Fruit fly (Drosophila melanogaster): ENCODE measurements around the gene CG34129.

Gene CG34129

dm6 chr3R:26228026-26228635 is 37.1 kb upstream of the CG34129 start (continued):
- TF ChIP-seq CG13287 (GFP tag; IDR thresholded peaks at IDR 0.05; ENCODE audit: partially characterized antibody), result no peak
- no peak for TF ChIP-seq zen (tag; optimal IDR thresholded peaks at IDR 0.05)
- TF ChIP-seq br (optimal IDR thresholded peaks at IDR 0.05), result no peak
- TF ChIP-seq Dbx (GFP tag; IDR thresholded peaks at IDR 0.05), result peak; percentile 92
- peak; percentile 88 for TF ChIP-seq CG1603 (tag; optimal IDR thresholded peaks at IDR 0.05)
- peak; percentile 74 for TF ChIP-seq Max (GFP tag; optimal IDR thresholded peaks at IDR 0.05)
- peak; percentile 73 for TF ChIP-seq CG3838 (GFP tag; optimal IDR thresholded peaks at IDR 0.05)
- TF ChIP-seq CG6813 (GFP tag; optimal IDR thresholded peaks at IDR 0.05), result peak; percentile 91
- peak; percentile 65 for TF ChIP-seq gcm (GFP tag; optimal IDR thresholded peaks at IDR 0.05)
- no peak for TF ChIP-seq lbe (GFP tag; optimal IDR thresholded peaks at IDR 0.05)
- no peak for TF ChIP-seq CG8478 (optimal IDR thresholded peaks at IDR 0.05)
- peak; percentile 83 for TF ChIP-seq CG1024 (GFP tag; IDR thresholded peaks at IDR 0.05)
- peak; percentile 88 for TF ChIP-seq CG1529 (GFP tag; optimal IDR thresholded peaks at IDR 0.05)
- peak; percentile 79 for TF ChIP-seq disco-r (GFP tag; optimal IDR thresholded peaks at IDR 0.05)
- peak; percentile 81 for TF ChIP-seq CG13894 (tag; optimal IDR thresholded peaks at IDR 0.05)
- TF ChIP-seq CG6254 (GFP tag; optimal IDR thresholded peaks at IDR 0.05), result peak; percentile 85
- TF ChIP-seq CG11696 (GFP tag; IDR thresholded peaks at IDR 0.05), result peak; percentile 72
- peak; percentile 7 for TF ChIP-seq Oli (tag; optimal IDR thresholded peaks at IDR 0.05)
- TF ChIP-seq Hr78 (GFP tag; optimal IDR thresholded peaks at IDR 0.05), result peak in 1 of 2 experiments; percentile 61
- TF ChIP-seq CG16779 (GFP tag; IDR thresholded peaks at IDR 0.05), result peak; percentile 90
- peak; percentile 66; the same call in 1 of the 2 replicates for TF ChIP-seq CG17612 (GFP tag; IDR thresholded peaks at IDR 0.05)
- peak; percentile 60; the same call in 1 of the 2 replicates for TF ChIP-seq Ada2b (GFP tag; IDR thresholded peaks at IDR 0.05)
- peak; percentile 30 to 69 for TF ChIP-seq insv (GFP tag; optimal IDR thresholded peaks at IDR 0.05)
- TF ChIP-seq Dad (GFP tag; optimal IDR thresholded peaks at IDR 0.05), result peak; percentile 80
- TF ChIP-seq NFAT (GFP tag; IDR thresholded peaks at IDR 0.05), result peak; percentile 79
- peak; percentile 67 for TF ChIP-seq dm (GFP tag; optimal IDR thresholded peaks at IDR 0.05)
- TF ChIP-seq Sin3A (optimal IDR thresholded peaks at IDR 0.05), result no peak
- TF ChIP-seq MESR4 (GFP tag; optimal IDR thresholded peaks at IDR 0.05), result peak; percentile 20
- peak; percentile 67 for TF ChIP-seq klu (GFP tag; IDR thresholded peaks at IDR 0.05)
- 0 out of 2 replicates have a peak, but pooled peaks have one; percentile 20 for TF ChIP-seq lmd (GFP tag; IDR thresholded peaks at IDR 0.05)
- peak; percentile 74 for TF ChIP-seq CG9609 (GFP tag; optimal IDR thresholded peaks at IDR 0.05)
- peak; percentile 92 for TF ChIP-seq wek (GFP tag; optimal IDR thresholded peaks at IDR 0.05)
- peak; percentile 77 for TF ChIP-seq ken (GFP tag; IDR thresholded peaks at IDR 0.05)
- no peak for TF ChIP-seq CG15479 (GFP tag; optimal IDR thresholded peaks at IDR 0.05)
- TF ChIP-seq Tbp (GFP tag; optimal IDR thresholded peaks at IDR 0.05), result no peak
- peak; percentile 88 for TF ChIP-seq sim (GFP tag; IDR thresholded peaks at IDR 0.05)
- TF ChIP-seq gem (tag; optimal IDR thresholded peaks at IDR 0.05), result peak; percentile 78
- peak; percentile 85 for TF ChIP-seq Fer2 (tag; optimal IDR thresholded peaks at IDR 0.05)
- peak; percentile 3 for TF ChIP-seq CG9797 (GFP tag; optimal IDR thresholded peaks at IDR 0.05)
- TF ChIP-seq so (GFP tag; IDR thresholded peaks at IDR 0.05), result peak; percentile 75; the same call in 2 of the 3 replicates
- TF ChIP-seq CG43689 (GFP tag; IDR thresholded peaks at IDR 0.05), result peak; percentile 76
- TF ChIP-seq hth (optimal IDR thresholded peaks at IDR 0.05), result no peak
- TF ChIP-seq pum (GFP tag; optimal IDR thresholded peaks at IDR 0.05), result peak; percentile 60
- TF ChIP-seq CG10565 (GFP tag; optimal IDR thresholded peaks at IDR 0.05), result peak; percentile 42
- peak; percentile 85 for TF ChIP-seq Antp (GFP tag; optimal IDR thresholded peaks at IDR 0.05)
- TF ChIP-seq wdn (GFP tag; IDR thresholded peaks at IDR 0.05), result peak; percentile 81
- no peak for TF ChIP-seq dan (GFP tag; IDR thresholded peaks at IDR 0.05)
- peak; percentile 91 for TF ChIP-seq CG10209 (GFP tag; optimal IDR thresholded peaks at IDR 0.05)
- TF ChIP-seq tna (GFP tag; IDR thresholded peaks at IDR 0.05; ENCODE audit: partially characterized antibody), result no peak
- TF ChIP-seq ap (GFP tag; IDR thresholded peaks at IDR 0.05), result peak; percentile 51
- peak; percentile 73 for TF ChIP-seq CG14710 (tag; optimal IDR thresholded peaks at IDR 0.05)

All from whole organism, embryonic.